Fruit fly (Drosophila melanogaster): ENCODE results near the gene CG3437.

- TF ChIP-seq h (optimal IDR thresholded peaks at IDR 0.05) = no peak
- no peak for TF ChIP-seq ttk (optimal IDR thresholded peaks at IDR 0.05)
- TF ChIP-seq psq (optimal IDR thresholded peaks at IDR 0.05) = no peak
Measured at dm6 chr3L:9429665-9430607, 27.5 kb downstream of the CG3437 start, which contains the start of the genes RpS17 and MTF-1.

Measured in Kc167 (cell line).